Fruit fly (Drosophila melanogaster) whole organism, embryonic: ENCODE results near the gene CG13088.

Source experiments
- Antp ChIP-seq: fragments of 200-800 bp; sonication (Bioruptor generic); optimal IDR thresholded peaks from 3 replicates; lab custom pipeline; 2016; ENCODE audit warnings: missing biosample characterization, missing genetic modification characterization
- Atf-2 ChIP-seq: fragments of 200-800 bp; sonication (Bioruptor generic); optimal IDR thresholded peaks from 2 replicates; lab custom pipeline; 2016; ENCODE audit warnings: missing biosample characterization, missing genetic modification characterization
- Awh ChIP-seq: fragments of 200-800 bp; sonication (Bioruptor generic); IDR thresholded peaks from 2 replicates; pipeline ENCODE4, ENCODE4 v1.3.6; 2022; ENCODE audit warnings: missing biosample characterization, missing genetic modification characterization
- CG10209 ChIP-seq: fragments of 200-800 bp; sonication (Bioruptor generic); optimal IDR thresholded peaks from 3 replicates; lab custom pipeline; 2017; ENCODE audit warnings: missing biosample characterization, mild to moderate bottlenecking, missing genetic modification characterization, missing genetic modification reagents
- CG10366 ChIP-seq: fragments of 200-800 bp; sonication (Bioruptor generic); IDR thresholded peaks from 2 replicates; pipeline ENCODE4 v1.3.6; 2022; ENCODE audit warnings: missing biosample characterization, missing genetic modification characterization
- CG11398 ChIP-seq: fragments of 200-800 bp; sonication (Bioruptor generic); optimal IDR thresholded peaks from 2 replicates; lab custom pipeline; 2016; ENCODE audit warnings: missing biosample characterization, missing genetic modification characterization
- CG13424 ChIP-seq: fragments of 200-800 bp; sonication (Bioruptor generic); optimal IDR thresholded peaks from 2 replicates; lab custom pipeline; 2019; ENCODE audit warnings: missing biosample characterization, mild to moderate bottlenecking, missing genetic modification characterization, moderate library complexity
- CG14014 ChIP-seq: fragments of 200-800 bp; sonication (Bioruptor generic); IDR thresholded peaks from 2 replicates; pipeline ENCODE4 v1.3.6; 2022; ENCODE audit warnings: missing biosample characterization, missing genetic modification characterization
- CG14050 ChIP-seq: fragments of 200-800 bp; sonication (Bioruptor generic); IDR thresholded peaks from 3 replicates; pipeline ENCODE4 v1.3.6; 2022; ENCODE audit warnings: missing biosample characterization, missing genetic modification characterization
- CG14965 ChIP-seq: fragments of 200-800 bp; sonication (Bioruptor generic); optimal IDR thresholded peaks from 2 replicates; lab custom pipeline; 2016; ENCODE audit warnings: missing biosample characterization, missing genetic modification characterization, borderline replicate concordance
- CG15073 ChIP-seq: fragments of 200-800 bp; sonication (Bioruptor generic); optimal IDR thresholded peaks from 2 replicates; lab custom pipeline; 2016; ENCODE audit warnings: missing biosample characterization, missing genetic modification characterization
- CG15514 ChIP-seq: fragments of 200-800 bp; sonication (Bioruptor generic); optimal IDR thresholded peaks from 3 replicates; lab custom pipeline; 2017; ENCODE audit warnings: missing biosample characterization, missing genetic modification characterization, mild to moderate bottlenecking, moderate library complexity, missing genetic modification reagents
- CG17361 ChIP-seq: fragments of 200-800 bp; sonication (Bioruptor generic); IDR thresholded peaks from 3 replicates; pipeline ENCODE4 v1.3.6; 2022; ENCODE audit warnings: missing biosample characterization, missing genetic modification characterization
- CG2889 ChIP-seq: fragments of 200-800 bp; sonication (Bioruptor generic); IDR thresholded peaks from 3 replicates; pipeline ENCODE4 v1.3.6; 2022; ENCODE audit warnings: missing biosample characterization, missing genetic modification characterization
- CG3065 ChIP-seq: fragments of 200-800 bp; sonication (Bioruptor generic); optimal IDR thresholded peaks from 2 replicates; lab custom pipeline; 2016; ENCODE audit warnings: missing biosample characterization, missing genetic modification characterization
- CG3995 ChIP-seq: fragments of 200-800 bp; sonication (Bioruptor generic); optimal IDR thresholded peaks from 3 replicates; lab custom pipeline; 2016; ENCODE audit warnings: missing biosample characterization, missing genetic modification characterization
- CG4360 ChIP-seq: fragments of 200-800 bp; sonication (Bioruptor generic); IDR thresholded peaks from 2 replicates; pipeline ENCODE4 v1.3.6; 2022; ENCODE audit warnings: missing biosample characterization, missing genetic modification characterization
- CG7271 ChIP-seq: fragments of 200-800 bp; sonication (Bioruptor generic); optimal IDR thresholded peaks from 2 replicates; lab custom pipeline; 2018; ENCODE audit warnings: missing biosample characterization, mild to moderate bottlenecking, missing genetic modification characterization, moderate library complexity
- CG7928 ChIP-seq: fragments of 200-800 bp; sonication (Bioruptor generic); optimal IDR thresholded peaks from 2 replicates; lab custom pipeline; 2017; ENCODE audit warnings: missing biosample characterization, mild to moderate bottlenecking, missing genetic modification characterization
- CG8290 ChIP-seq, 3 experiments: fragments of 200-800 bp; sonication (Bioruptor generic); optimal IDR thresholded peaks; 2 replicates each; lab custom pipeline; 2016 to 2019; ENCODE audit warnings: missing biosample characterization in 3 of 3, missing genetic modification characterization in 3 of 3, mild to moderate bottlenecking in 2 of 3, moderate library complexity in 1 of 3
- CG8944 ChIP-seq: fragments of 200-800 bp; sonication (Bioruptor generic); optimal IDR thresholded peaks from 3 replicates; lab custom pipeline; 2016; ENCODE audit warnings: missing biosample characterization, missing genetic modification characterization
- CG9215 ChIP-seq: fragments of 200-800 bp; sonication (Bioruptor generic); IDR thresholded peaks from 2 replicates; pipeline ENCODE4 v1.3.6; 2022; ENCODE audit warnings: missing biosample characterization, missing genetic modification characterization
- CrebB ChIP-seq: fragments of 200-800 bp; sonication (Bioruptor generic); optimal IDR thresholded peaks from 3 replicates; lab custom pipeline; 2018; ENCODE audit warnings: missing biosample characterization, mild to moderate bottlenecking, missing genetic modification characterization
- Deaf1 ChIP-seq: fragments of 200-800 bp; optimal IDR thresholded peaks from 3 replicates; lab custom pipeline; 2019; ENCODE audit warnings: missing biosample characterization, mild to moderate bottlenecking, missing genetic modification characterization, moderate library complexity
- Dfd ChIP-seq, 2 experiments: fragments of >200 bp; optimal IDR thresholded peaks; 2 replicates each; lab custom pipeline; 2017; ENCODE audit warnings: missing biosample characterization in 2 of 2, missing genetic modification characterization in 2 of 2
- Dip3 ChIP-seq: fragments of 200-800 bp; sonication (Bioruptor generic); optimal IDR thresholded peaks from 3 replicates; lab custom pipeline; 2016; ENCODE audit warnings: missing biosample characterization, missing genetic modification characterization
- Mes4 ChIP-seq: fragments of 200-800 bp; sonication (Bioruptor generic); optimal IDR thresholded peaks from 2 replicates; lab custom pipeline; 2016; ENCODE audit warnings: missing biosample characterization, missing genetic modification characterization
- NK7.1 ChIP-seq: fragments of 200-800 bp; sonication (Bioruptor generic); optimal IDR thresholded peaks from 3 replicates; lab custom pipeline; 2016; ENCODE audit warnings: missing biosample characterization, missing genetic modification characterization
- Oaz ChIP-seq: fragments of 200-800 bp; sonication (Bioruptor generic); IDR thresholded peaks from 2 replicates; pipeline ENCODE4 v1.3.6; 2022; ENCODE audit warnings: missing biosample characterization, missing genetic modification characterization
- Poxn ChIP-seq: fragments of 200-800 bp; sonication (Bioruptor generic); IDR thresholded peaks from 2 replicates; pipeline ENCODE4 v1.3.6; 2022; ENCODE audit warnings: missing biosample characterization, missing genetic modification characterization
- Xrp1 ChIP-seq: fragments of 200-800 bp; sonication (Bioruptor generic); IDR thresholded peaks from 2 replicates; pipeline ENCODE4 v1.3.6; 2022; ENCODE audit warnings: missing biosample characterization, missing genetic modification characterization
- YL-1 ChIP-seq: fragments of 200-800 bp; sonication (Bioruptor generic); optimal IDR thresholded peaks from 3 replicates; lab custom pipeline; 2017; ENCODE audit warnings: missing biosample characterization, mild to moderate bottlenecking, missing genetic modification characterization
- ase ChIP-seq: fragments of 200-800 bp; sonication (Bioruptor generic); IDR thresholded peaks from 3 replicates; pipeline ENCODE4 v1.3.6; 2022; ENCODE audit warnings: missing biosample characterization, missing genetic modification characterization
- crc ChIP-seq: fragments of 200-800 bp; sonication (Bioruptor generic); optimal IDR thresholded peaks from 2 replicates; lab custom pipeline; 2016; ENCODE audit warnings: missing biosample characterization, missing genetic modification characterization
- gt ChIP-seq: fragments of 200-800 bp; sonication (Bioruptor generic); IDR thresholded peaks from 2 replicates; pipeline ENCODE4 v1.3.6; 2022; ENCODE audit warnings: missing biosample characterization, missing genetic modification characterization
- hth ChIP-seq: fragments of >200 bp; optimal IDR thresholded peaks from 2 replicates; lab custom pipeline; 2017; ENCODE audit warnings: inconsistent platforms
- inv ChIP-seq: fragments of 200-800 bp; sonication (Bioruptor generic); IDR thresholded peaks from 2 replicates; pipeline ENCODE4 v1.3.6; 2022; ENCODE audit warnings: missing biosample characterization, missing genetic modification characterization; ENCODE audit not compliant: partially characterized antibody
- jing ChIP-seq: fragments of 200-800 bp; sonication (Bioruptor generic); optimal IDR thresholded peaks from 2 replicates; lab custom pipeline; 2018; ENCODE audit warnings: missing biosample characterization, mild to moderate bottlenecking, missing genetic modification characterization
- nerfin-1 ChIP-seq: fragments of 200-800 bp; sonication (Bioruptor generic); optimal IDR thresholded peaks from 3 replicates; lab custom pipeline; 2019; ENCODE audit warnings: missing biosample characterization, mild to moderate bottlenecking, missing genetic modification characterization, moderate library complexity
- onecut ChIP-seq: fragments of 200-800 bp; sonication (Bioruptor generic); IDR thresholded peaks from 2 replicates; pipeline ENCODE4 v1.3.6; 2022; ENCODE audit warnings: missing biosample characterization, missing genetic modification characterization
- p53 ChIP-seq: fragments of 200-800 bp; sonication (Bioruptor generic); optimal IDR thresholded peaks from 2 replicates; lab custom pipeline; 2016; ENCODE audit warnings: missing biosample characterization, missing genetic modification characterization
- pita ChIP-seq: fragments of 200-800 bp; sonication (Bioruptor generic); optimal IDR thresholded peaks from 2 replicates; lab custom pipeline; 2017; ENCODE audit warnings: missing biosample characterization, mild to moderate bottlenecking, missing genetic modification characterization
- pros ChIP-seq: fragments of 200-800 bp; sonication (Bioruptor generic); optimal IDR thresholded peaks from 3 replicates; lab custom pipeline; 2019; ENCODE audit warnings: missing biosample characterization, mild to moderate bottlenecking, missing genetic modification characterization, moderate library complexity
- psq ChIP-seq: fragments of 200-800 bp; sonication (Bioruptor generic); optimal IDR thresholded peaks from 2 replicates; lab custom pipeline; 2017; ENCODE audit warnings: missing biosample characterization, missing genetic modification characterization
- row ChIP-seq: fragments of 200-800 bp; sonication (Bioruptor generic); IDR thresholded peaks from 3 replicates; pipeline ENCODE4 v1.3.6; 2022; ENCODE audit warnings: missing biosample characterization, missing genetic modification characterization
- sc ChIP-seq, 3 experiments: fragments of >200 bp in 2 of 3; fragments of 200-800 bp in 1 of 3; sonication (Bioruptor generic) in 1 of 3; optimal IDR thresholded peaks; 2 replicates in 2 of 3; 3 replicates in 1 of 3; lab custom pipeline; 2017; ENCODE audit warnings: mild to moderate bottlenecking in 1 of 3, missing biosample characterization in 1 of 3, missing genetic modification characterization in 1 of 3, missing genetic modification reagents in 1 of 3
- scrt ChIP-seq: fragments of 200-800 bp; sonication (Bioruptor generic); optimal IDR thresholded peaks from 2 replicates; lab custom pipeline; 2018; ENCODE audit warnings: missing biosample characterization, mild to moderate bottlenecking, missing genetic modification characterization, moderate library complexity
- sr ChIP-seq: fragments of 200-800 bp; sonication (Bioruptor generic); IDR thresholded peaks from 3 replicates; pipeline ENCODE4 v1.3.6; 2022; ENCODE audit warnings: missing biosample characterization, missing genetic modification characterization
- tup ChIP-seq: fragments of 200-800 bp; sonication (Bioruptor generic); optimal IDR thresholded peaks from 2 replicates; lab custom pipeline; 2016; ENCODE audit warnings: missing biosample characterization, mild to moderate bottlenecking, missing genetic modification characterization, moderate library complexity
- vfl ChIP-seq: fragments of 200-800 bp; sonication (Bioruptor generic); optimal IDR thresholded peaks from 2 replicates; lab custom pipeline; 2016; ENCODE audit warnings: missing biosample characterization, missing genetic modification characterization

CG13088 gene

DNA sequence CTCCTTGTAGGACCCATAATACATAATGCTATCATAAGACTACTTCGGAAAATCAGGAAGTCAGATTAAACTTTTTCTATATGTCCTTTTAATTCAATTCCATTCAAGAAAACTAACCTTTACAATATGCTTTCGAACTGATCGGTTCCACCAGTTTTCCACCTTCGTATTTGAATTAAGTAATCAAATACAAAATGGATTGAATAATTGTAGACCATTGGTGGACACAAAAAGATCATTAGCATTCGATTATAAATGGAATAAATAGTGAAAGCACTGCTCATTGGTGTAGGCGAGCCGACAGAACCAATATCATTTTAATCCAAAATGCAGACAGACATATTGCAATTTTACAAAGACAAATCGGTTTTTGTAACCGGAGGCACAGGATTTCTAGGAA lies 30.6 kb downstream of the CG13088 start, which contains the start of gene Sgp:
Gene Sgp (plus strand): TSS at position 301 of the 400 bp plus-strand sequence.
- TF ChIP-seq inv (GFP tag; lab: Robert Waterston, UW) (no peak), sc (optimal IDR thresholded peaks at IDR 0.05; lab: Kevin White, UChicago) (no peak), sc (GFP tag; optimal IDR thresholded peaks at IDR 0.05; lab: Kevin White, UChicago) (no peak), CG3065 (no peak), CG14965 (GFP tag; lab: Kevin White, UChicago) (no peak), p53 (no peak), gt (GFP tag; lab: Robert Waterston, UW) (no peak), sr (GFP tag; lab: Robert Waterston, UW) (no peak), CG7271 (tag; lab: Kevin White, UChicago) (no peak), CrebB (tag; lab: Kevin White, UChicago) (no peak), CG14014 (GFP tag; lab: Robert Waterston, UW) (no peak), CG8290 (GFP tag; optimal IDR thresholded peaks at IDR 0.05; lab: Kevin White, UChicago) (no peak), CG8290 (tag; optimal IDR thresholded peaks at IDR 0.05; lab: Kevin White, UChicago) (no peak), Xrp1 (no peak), pita (GFP tag; lab: Kevin White, UChicago) (no peak), CG11398 (GFP tag; lab: Kevin White, UChicago) (no peak), CG17361 (GFP tag; lab: Robert Waterston, UW) (no peak), hth (lab: Kevin White, UChicago) (no peak), CG15514 (no peak), CG7928 (GFP tag; lab: Kevin White, UChicago) (no peak)

dm6 chr2L:8521724-8522309 lies 33.0 kb downstream of the CG13088 start, which contains the start of gene Acer:
Gene Acer, plus strand, starts transcription at chr2L:8521933.
- TF ChIP-seq CG3995 (GFP tag; lab: Kevin White, UChicago) (peak; percentile 24), crc (GFP tag; lab: Kevin White, UChicago) (no peak), CG10209 (GFP tag; lab: Kevin White, UChicago) (no peak), jing (no peak), NK7.1 (GFP tag; lab: Kevin White, UChicago) (no peak), CG4360 (GFP tag; lab: Robert Waterston, UW) (no peak), Xrp1 (no peak), Awh (no peak), psq (no peak), Oaz (GFP tag; lab: Robert Waterston, UW) (no peak), CG9215 (GFP tag; lab: Robert Waterston, UW) (no peak), CG14050 (no peak), hth (lab: Kevin White, UChicago) (no peak), onecut (peak; percentile 11; the same call in 1 of the 2 replicates), Dip3 (GFP tag; lab: Kevin White, UChicago) (no peak), Antp (no peak), Poxn (GFP tag; lab: Robert Waterston, UW) (no peak), CG15073 (GFP tag; lab: Kevin White, UChicago) (no peak), nerfin-1 (peak; percentile 3), row (GFP tag; lab: Robert Waterston, UW) (peak; percentile 34; the same call in 1 of the 3 replicates), Deaf1 (no peak), YL-1 (GFP tag; lab: Kevin White, UChicago) (no peak), CrebB (tag; lab: Kevin White, UChicago) (no peak), Dfd (GFP tag; optimal IDR thresholded peaks at IDR 0.05; lab: Kevin White, UChicago) (no peak), scrt (GFP tag; lab: Kevin White, UChicago) (no peak), vfl (no peak), CG2889 (no peak), Mes4 (GFP tag; lab: Kevin White, UChicago) (no peak), tup (GFP tag; lab: Kevin White, UChicago) (no peak), CG10366 (GFP tag; lab: Robert Waterston, UW) (no peak), CG13424 (peak; percentile 18), ase (GFP tag; lab: Robert Waterston, UW) (no peak), pros (GFP tag; lab: Kevin White, UChicago) (peak; percentile 66), CG8944 (GFP tag; lab: Kevin White, UChicago) (no peak), Atf-2 (GFP tag; lab: Kevin White, UChicago) (no peak)
